Worm (Caenorhabditis elegans): Measurements from ENCODE around the gene F57E7.4.

Gene F57E7.4

DNA sequence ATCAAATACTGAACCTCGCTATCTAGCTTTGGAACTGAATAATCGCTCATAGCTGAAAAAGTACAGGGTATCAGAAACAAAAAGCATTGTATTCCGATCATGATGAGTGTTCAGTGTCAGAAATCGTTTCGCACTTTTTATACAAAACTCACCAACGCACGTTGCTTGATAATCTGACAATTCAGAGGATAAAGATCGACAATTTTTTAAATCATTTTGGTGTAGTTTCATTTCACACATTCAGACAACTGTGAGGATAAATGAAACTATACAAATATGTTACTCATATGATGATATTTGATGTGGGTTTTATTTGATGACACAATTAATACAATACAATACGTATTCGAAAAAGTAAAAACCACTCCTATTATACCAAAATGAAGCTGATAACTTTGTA lies 2.2 kb upstream of the F57E7.4 start, which contains the start of gene F57E7.2:
Gene F57E7.2, minus strand, starts transcription at position 101 of the 400 bp plus-strand sequence.
- no peak for TF ChIP-seq mab-5 (tag; optimal IDR thresholded peaks at IDR 0.05)
- no peak for TF ChIP-seq elt-1 (tag; optimal IDR thresholded peaks at IDR 0.05; ENCODE audit: borderline replicate concordance, insufficient read depth)

DNA sequence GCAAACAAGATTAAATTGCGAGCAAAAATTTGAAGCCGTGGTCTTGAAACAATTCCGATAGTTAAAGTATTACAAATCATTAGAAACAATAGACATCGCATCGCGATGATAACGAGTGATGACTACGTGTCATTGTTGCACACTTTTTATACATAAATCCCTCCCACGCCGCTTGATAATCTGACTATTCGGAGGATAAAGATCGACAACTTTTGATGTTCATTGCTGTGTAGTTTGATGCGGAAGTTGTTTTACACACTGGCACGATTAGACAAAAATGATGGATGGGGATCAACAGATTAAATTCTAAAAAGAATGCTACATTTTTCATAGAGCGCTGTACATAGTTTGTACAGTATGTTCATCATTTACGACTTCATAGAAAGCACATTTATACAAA lies 1.5 kb downstream of the F57E7.4 start, which contains the start of gene T08G3.11:
Gene T08G3.11, minus strand, starts transcription at position 101 of the 400 bp plus-strand sequence.
- TF ChIP-seq unc-120 (tag; optimal IDR thresholded peaks at IDR 0.05; ENCODE audit: poor library complexity, severe bottlenecking) (no peak), ces-1 (GFP tag; optimal IDR thresholded peaks at IDR 0.05) (no peak), zip-8 (tag; optimal IDR thresholded peaks at IDR 0.05) (no peak), ceh-43 (GFP tag; optimal IDR thresholded peaks at IDR 0.05) (no peak), nhr-237 (tag; optimal IDR thresholded peaks at IDR 0.05) (no peak), mab-5 (tag; optimal IDR thresholded peaks at IDR 0.05) (no peak), unc-39 (tag; optimal IDR thresholded peaks at IDR 0.05) (no peak), pha-4 (tag; optimal IDR thresholded peaks at IDR 0.05) (no peak), nhr-12 (tag; optimal IDR thresholded peaks at IDR 0.05) (no peak), tbx-8 (GFP tag; optimal IDR thresholded peaks at IDR 0.05) (no peak), ham-2 (GFP tag; optimal IDR thresholded peaks at IDR 0.05) (no peak), blmp-1 (tag; optimal IDR thresholded peaks at IDR 0.05) (no peak), ceh-39 (tag; optimal IDR thresholded peaks at IDR 0.05) (no peak), lin-32 (GFP tag; optimal IDR thresholded peaks at IDR 0.05) (no peak), nhr-2 (tag; optimal IDR thresholded peaks at IDR 0.05) (no peak), sem-2 (GFP tag; optimal IDR thresholded peaks at IDR 0.05) (no peak), flh-1 (GFP tag; optimal IDR thresholded peaks at IDR 0.05) (no peak), snpc-4 (tag; optimal IDR thresholded peaks at IDR 0.05) (no peak), M03D4.4 (tag; optimal IDR thresholded peaks at IDR 0.05) (no peak), lsy-2 (tag; optimal IDR thresholded peaks at IDR 0.05) (no peak)

DNA sequence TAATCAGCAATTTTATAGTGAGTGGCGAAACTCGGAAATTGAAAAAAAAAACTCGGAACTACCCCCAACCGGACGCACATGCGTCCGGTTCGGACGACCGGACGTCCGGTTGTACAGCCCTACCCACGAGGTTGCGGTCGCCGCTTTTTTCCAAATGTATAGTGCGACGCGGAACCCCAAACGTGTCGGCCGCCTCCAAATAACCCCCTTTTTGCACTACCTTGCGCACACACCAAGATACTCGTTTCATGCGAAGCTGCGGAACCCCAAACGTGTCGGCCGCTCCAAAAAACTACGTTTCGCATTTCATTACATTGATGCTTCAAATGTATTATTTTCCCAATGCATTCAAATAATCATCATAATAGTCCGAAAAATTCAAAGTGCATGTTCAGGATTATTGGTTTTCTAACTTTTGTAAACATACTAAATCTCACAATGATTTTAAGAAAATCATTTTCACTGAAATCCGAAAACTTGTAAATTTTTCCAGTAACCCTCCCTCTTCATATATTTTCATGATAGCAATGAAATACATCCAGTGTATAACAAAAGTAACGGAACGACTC lies 8.7 kb downstream of the F57E7.4 start, which contains the start of gene srw-35:
Gene srw-35, plus strand, starts transcription at position 519 of the 569 bp plus-strand sequence.
- TF ChIP-seq nhr-12 (tag; optimal IDR thresholded peaks at IDR 0.05) (no peak), pha-4 (tag; optimal IDR thresholded peaks at IDR 0.05) (no peak), unc-62 (GFP tag; optimal IDR thresholded peaks at IDR 0.05) (no peak), elt-1 (tag; optimal IDR thresholded peaks at IDR 0.05; ENCODE audit: borderline replicate concordance, insufficient read depth) (no peak), nhr-28 (tag; optimal IDR thresholded peaks at IDR 0.05) (no peak), drap-1 (GFP tag; optimal IDR thresholded peaks at IDR 0.05) (no peak)

DNA sequence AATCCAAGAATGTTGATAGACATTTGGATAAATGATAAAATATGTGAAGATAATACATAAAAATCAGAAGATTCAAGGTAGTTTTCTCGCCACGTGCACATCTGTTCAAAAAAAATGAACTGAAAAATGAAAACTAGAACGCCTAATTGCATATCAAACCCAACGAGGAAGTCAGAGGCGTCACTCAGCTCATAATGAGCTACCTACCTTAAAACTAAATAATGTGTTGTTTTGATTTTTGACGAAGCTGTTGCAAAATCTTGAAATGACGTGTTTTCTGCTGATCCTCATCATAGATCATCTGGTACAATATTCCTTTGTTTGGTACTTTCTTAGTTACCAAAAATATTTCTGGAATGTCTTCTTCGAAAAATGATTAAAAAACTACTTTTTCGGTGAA lies 9.9 kb downstream of the F57E7.4 start, which contains the start of gene srh-138:
Gene srh-138, minus strand, starts transcription at position 101 of the 400 bp plus-strand sequence.
- TF ChIP-seq ztf-11 (tag; optimal IDR thresholded peaks at IDR 0.05) (no peak), nhr-237 (tag; optimal IDR thresholded peaks at IDR 0.05) (no peak), hlh-1 (tag; optimal IDR thresholded peaks at IDR 0.05) (no peak)

DNA sequence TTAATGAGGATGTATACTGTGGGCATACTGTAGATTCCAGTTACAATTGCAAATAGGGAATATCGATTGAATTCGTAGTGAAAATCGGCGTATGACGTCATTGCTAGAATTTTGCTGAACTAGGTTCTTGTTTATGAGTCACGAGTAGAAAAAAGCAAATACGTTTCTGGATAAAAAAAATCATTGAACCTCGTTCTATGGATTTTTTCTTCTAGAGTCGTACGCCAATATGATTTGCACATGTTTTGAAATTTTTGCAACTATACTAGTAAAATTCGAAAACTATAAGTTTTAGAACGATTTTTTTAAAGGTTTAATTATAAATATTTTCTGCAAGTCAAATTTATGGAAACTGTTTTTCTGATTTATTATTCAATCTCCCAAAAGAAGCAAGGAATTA lies 13.0 kb downstream of the F57E7.4 start, which contains the start of gene sru-44:
Gene sru-44, minus strand, starts transcription at position 101 of the 400 bp plus-strand sequence.
- no peak for TF ChIP-seq ham-2 (GFP tag; optimal IDR thresholded peaks at IDR 0.05)
- TF ChIP-seq M03D4.4 (tag; optimal IDR thresholded peaks at IDR 0.05): no peak
- no peak for TF ChIP-seq snpc-4 (tag; optimal IDR thresholded peaks at IDR 0.05)
- TF ChIP-seq blmp-1 (tag; optimal IDR thresholded peaks at IDR 0.05): no peak
- TF ChIP-seq bed-3 (GFP tag; optimal IDR thresholded peaks at IDR 0.05): no peak
- no peak for TF ChIP-seq pha-4 (tag; optimal IDR thresholded peaks at IDR 0.05)
- no peak for TF ChIP-seq nhr-28 (tag; optimal IDR thresholded peaks at IDR 0.05)
- TF ChIP-seq ceh-43 (GFP tag; optimal IDR thresholded peaks at IDR 0.05): no peak
- TF ChIP-seq cnd-1 (tag; optimal IDR thresholded peaks at IDR 0.05): no peak
- TF ChIP-seq unc-120 (tag; optimal IDR thresholded peaks at IDR 0.05; ENCODE audit: poor library complexity, severe bottlenecking): no peak
- no peak for TF ChIP-seq ztf-11 (tag; optimal IDR thresholded peaks at IDR 0.05)
- no peak for TF ChIP-seq mab-5 (tag; optimal IDR thresholded peaks at IDR 0.05)
- no peak for TF ChIP-seq mls-2 (tag; optimal IDR thresholded peaks at IDR 0.05)

DNA sequence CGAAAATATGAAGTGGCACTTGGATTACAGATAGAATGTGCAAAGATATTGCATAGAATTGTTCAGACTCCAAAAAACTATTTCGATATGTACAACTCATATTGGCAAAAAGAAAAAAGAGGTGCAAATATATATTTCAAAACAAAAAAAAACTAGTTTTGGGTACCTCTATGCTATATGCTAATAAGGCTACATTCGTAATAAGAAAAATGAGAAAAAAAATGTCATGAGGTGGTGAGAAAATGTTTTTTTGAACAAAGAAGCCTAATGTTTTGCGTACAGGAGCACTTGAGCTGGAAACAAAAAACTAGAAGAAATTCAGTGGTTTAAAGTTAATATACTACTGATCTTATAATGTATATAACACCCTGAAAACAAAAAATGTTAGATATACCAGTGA lies 20.0 kb downstream of the F57E7.4 start, which contains the start of gene srh-142:
Gene srh-142, minus strand, starts transcription at position 101 of the 400 bp plus-strand sequence.
- no peak for TF ChIP-seq sem-2 (GFP tag; optimal IDR thresholded peaks at IDR 0.05)
- TF ChIP-seq mep-1 (tag; optimal IDR thresholded peaks at IDR 0.05): no peak

Measured in whole organism, mixed stage, embryonic.